Worm (Caenorhabditis elegans): ENCODE results near the gene avr-15.

avr-15 gene

DNA sequence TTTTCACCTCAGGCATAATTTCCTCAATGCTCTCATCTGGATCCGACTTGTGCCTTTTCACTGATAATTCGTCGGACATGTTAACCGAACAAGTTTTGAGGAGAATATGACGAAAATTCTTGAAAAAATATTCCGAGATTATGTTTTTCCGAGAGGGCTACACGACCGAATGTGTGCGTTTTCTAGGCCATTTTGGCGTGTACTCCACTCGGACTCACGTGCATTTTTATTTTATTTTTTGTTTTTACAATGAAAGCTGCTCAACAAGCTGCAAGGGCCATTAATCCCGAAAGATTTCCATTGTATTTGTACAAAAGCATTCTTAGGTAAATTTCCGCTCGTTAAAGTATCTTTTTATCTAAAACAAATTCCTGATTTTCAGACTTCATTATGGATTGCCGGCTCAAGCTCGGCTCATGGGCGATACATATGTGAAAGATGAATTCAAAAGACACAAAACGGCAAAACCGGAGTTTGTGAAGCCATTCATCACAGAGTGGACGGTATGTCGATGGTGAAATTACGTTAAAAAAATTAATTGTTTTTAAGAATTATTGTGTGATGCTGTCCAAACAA lies 43.2 kb downstream of the avr-15 start, which contains the start of the genes F25H9.6 and F25H9.7:
TSS of gene F25H9.6 (minus strand) at position 172 of the 576 bp plus-strand sequence.
TSS of gene F25H9.7 (plus strand) at position 187 of the 576 bp plus-strand sequence.
- peak; percentile 54 for TF ChIP-seq unc-86 (tag; optimal IDR thresholded peaks at IDR 0.05)
- peak; percentile 71 for TF ChIP-seq hlh-15 (tag; optimal IDR thresholded peaks at IDR 0.05)
- TF ChIP-seq hlh-6 (tag; optimal IDR thresholded peaks at IDR 0.05) = peak; percentile 52
- no peak for TF ChIP-seq sox-2 (GFP tag; IDR thresholded peaks at IDR 0.05)
- peak; percentile 54 for TF ChIP-seq ztf-16 (tag; optimal IDR thresholded peaks at IDR 0.05)
- no peak for TF ChIP-seq nhr-232 (tag; optimal IDR thresholded peaks at IDR 0.05)
- TF ChIP-seq tbx-2 (tag; optimal IDR thresholded peaks at IDR 0.05) = peak; percentile 95
- TF ChIP-seq unc-55 (GFP tag; optimal IDR thresholded peaks at IDR 0.05) = no peak
- peak; percentile 92 for TF ChIP-seq hlh-8 (tag; optimal IDR thresholded peaks at IDR 0.05)
- TF ChIP-seq rnt-1 (tag; optimal IDR thresholded peaks at IDR 0.05) = peak; percentile 88
- TF ChIP-seq K09A11.1 (tag; optimal IDR thresholded peaks at IDR 0.05; ENCODE audit: insufficient read depth) = no peak
- no peak for TF ChIP-seq ceh-45 (GFP tag; IDR thresholded peaks at IDR 0.05)
- no peak for TF ChIP-seq fkh-10 (GFP tag; optimal IDR thresholded peaks at IDR 0.05)
- no peak for TF ChIP-seq ceh-24 (tag; optimal IDR thresholded peaks at IDR 0.05)
- TF ChIP-seq ceh-22 (tag; optimal IDR thresholded peaks at IDR 0.05) = no peak
- peak; percentile 17 for TF ChIP-seq pag-3 (tag; optimal IDR thresholded peaks at IDR 0.05; ENCODE audit: borderline replicate concordance)
- no peak for TF ChIP-seq hlh-13 (GFP tag; optimal IDR thresholded peaks at IDR 0.05)
- peak; percentile 98 for TF ChIP-seq ceh-31 (tag; optimal IDR thresholded peaks at IDR 0.05)
- no peak for TF ChIP-seq C38D4.7 (GFP tag; optimal IDR thresholded peaks at IDR 0.05)
- TF ChIP-seq ceh-48 (tag; optimal IDR thresholded peaks at IDR 0.05) = no peak
- peak; percentile 68 for TF ChIP-seq hlh-30 (tag; optimal IDR thresholded peaks at IDR 0.05; ENCODE audit: insufficient read depth)
- no peak for TF ChIP-seq ceh-9 (tag; optimal IDR thresholded peaks at IDR 0.05)
- no peak for TF ChIP-seq npax-4 (tag; optimal IDR thresholded peaks at IDR 0.05)
- TF ChIP-seq lim-6 (tag; optimal IDR thresholded peaks at IDR 0.05) = peak; percentile 86
- TF ChIP-seq pha-2 (tag; optimal IDR thresholded peaks at IDR 0.05) = no peak
- TF ChIP-seq sdc-2 (tag; optimal IDR thresholded peaks at IDR 0.05) = peak; percentile 41
- TF ChIP-seq pros-1 (tag; optimal IDR thresholded peaks at IDR 0.05) = no peak
- TF ChIP-seq elt-4 (tag; optimal IDR thresholded peaks at IDR 0.05) = no peak
- peak; percentile 76 for TF ChIP-seq fkh-6 (tag; optimal IDR thresholded peaks at IDR 0.05)
- peak; percentile 97 for TF ChIP-seq ceh-2 (tag; optimal IDR thresholded peaks at IDR 0.05)
- no peak for TF ChIP-seq che-1 (tag; optimal IDR thresholded peaks at IDR 0.05)
- no peak for TF ChIP-seq ceh-6 (GFP tag; optimal IDR thresholded peaks at IDR 0.05)
- peak; percentile 33 for TF ChIP-seq ceh-18 (tag; optimal IDR thresholded peaks at IDR 0.05)
- TF ChIP-seq T23F11.4 (GFP tag; optimal IDR thresholded peaks at IDR 0.05) = no peak
- TF ChIP-seq gmeb-2 (tag; optimal IDR thresholded peaks at IDR 0.05) = no peak
- no peak for TF ChIP-seq ama-1 (optimal IDR thresholded peaks at IDR 0.05)
- TF ChIP-seq madf-2 (tag; optimal IDR thresholded peaks at IDR 0.05) = no peak
- peak; percentile 98 for TF ChIP-seq C08G9.2 (tag; optimal IDR thresholded peaks at IDR 0.05)
- no peak for TF ChIP-seq unc-3 (GFP tag; conservative IDR thresholded peaks at IDR 0.05)
- no peak for TF ChIP-seq unc-3 (tag; optimal IDR thresholded peaks at IDR 0.05)
- peak; percentile 22 for TF ChIP-seq lin-11 (tag; optimal IDR thresholded peaks at IDR 0.05)
- peak; percentile 80 for TF ChIP-seq F13H6.1 (tag; optimal IDR thresholded peaks at IDR 0.05)
- peak; percentile 96 for TF ChIP-seq ets-4 (tag; optimal IDR thresholded peaks at IDR 0.05)
- TF ChIP-seq fax-1 (tag; optimal IDR thresholded peaks at IDR 0.05) = peak; percentile 79
- TF ChIP-seq tbx-7 (tag; optimal IDR thresholded peaks at IDR 0.05) = peak; percentile 97
- peak; percentile 12 for TF ChIP-seq nfya-1 (tag; optimal IDR thresholded peaks at IDR 0.05)
- peak; percentile 28 for TF ChIP-seq ttx-3 (tag; optimal IDR thresholded peaks at IDR 0.05)
- TF ChIP-seq odd-2 (tag; optimal IDR thresholded peaks at IDR 0.05) = no peak
- TF ChIP-seq pha-4 (tag; optimal IDR thresholded peaks at IDR 0.05) = no peak
- TF ChIP-seq pax-1 (tag; optimal IDR thresholded peaks at IDR 0.05) = no peak
- TF ChIP-seq dmd-4 (tag; optimal IDR thresholded peaks at IDR 0.05; ENCODE audit: borderline replicate concordance) = peak; percentile 27
- peak; percentile 62 for TF ChIP-seq ceh-34 (tag; optimal IDR thresholded peaks at IDR 0.05)
- TF ChIP-seq Y22D7AL.16 (tag; optimal IDR thresholded peaks at IDR 0.05) = no peak
